Worm (Caenorhabditis elegans) whole organism, young adult: ENCODE measurements around the gene C08F11.3.

ENCODE experiments used
- him-1 ChIP-seq: sonication (generic microtip); optimal IDR thresholded peaks from 2 replicates; lab custom pipeline; 2016; ENCODE audit warnings: missing genotype, missing genetic modification reagents, missing genetic modification characterization, missing compliant biosample characterization
- nhr-90 ChIP-seq: sonication (generic microtip); optimal IDR thresholded peaks from 2 replicates; lab custom pipeline; 2016; ENCODE audit warnings: missing genotype, mild to moderate bottlenecking, missing genetic modification characterization, missing compliant biosample characterization
- unc-62 ChIP-seq: fragments of 150-350 bp; optimal IDR thresholded peaks from 2 replicates; lab custom pipeline; 2014; ENCODE audit warnings: missing biosample characterization, missing genetic modification reagents, missing genetic modification characterization

DNA sequence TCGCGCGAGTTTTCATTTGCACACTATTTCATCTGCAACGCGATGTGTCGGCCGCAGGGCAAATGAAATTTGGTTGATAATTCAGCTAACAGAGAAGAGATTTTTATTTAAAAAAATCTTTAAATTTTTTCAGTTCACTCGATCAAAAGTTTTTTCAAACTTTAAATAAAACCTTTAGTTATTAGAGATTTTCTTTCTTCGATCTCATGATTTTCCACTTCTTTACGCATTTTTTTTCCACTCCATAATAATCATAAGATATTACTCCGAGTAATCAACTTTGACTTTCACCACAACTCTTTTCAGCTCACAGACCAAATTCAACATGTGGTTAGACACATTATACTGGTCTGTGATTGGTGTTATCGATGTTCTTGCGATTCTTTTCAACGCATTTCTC lies 44.6 kb upstream of the C08F11.3 start, which contains the start of gene srd-10:
- TF ChIP-seq nhr-90 (tag; lab: Kevin White, UChicago) (no peak), unc-62 (GFP tag; lab: Kevin White, UChicago) (no peak), him-1 (tag; lab: Kevin White, UChicago) (no peak)
